Fruit fly (Drosophila melanogaster) whole organism, embryonic: Measurements from ENCODE around the gene Iyd.

Source experiments
- Aef1 ChIP-seq: fragments of 200-800 bp; sonication (Bioruptor generic); IDR thresholded peaks from 3 replicates; pipeline ENCODE4 v1.3.6; 2022; ENCODE audit warnings: missing biosample characterization, missing genetic modification characterization
- Atf6 ChIP-seq: fragments of 200-800 bp; sonication (Bioruptor generic); IDR thresholded peaks from 2 replicates; pipeline ENCODE4 v1.3.6; 2022; ENCODE audit warnings: missing biosample characterization, missing genetic modification characterization
- CG10209 ChIP-seq: fragments of 200-800 bp; sonication (Bioruptor generic); optimal IDR thresholded peaks from 3 replicates; lab custom pipeline; 2017; ENCODE audit warnings: missing biosample characterization, mild to moderate bottlenecking, missing genetic modification characterization, missing genetic modification reagents
- CG11247 ChIP-seq: fragments of 200-800 bp; sonication (Bioruptor generic); IDR thresholded peaks from 2 replicates; pipeline ENCODE4 v1.3.6; 2022; ENCODE audit warnings: missing biosample characterization, missing genetic modification characterization
- CG11398 ChIP-seq: fragments of 200-800 bp; sonication (Bioruptor generic); optimal IDR thresholded peaks from 2 replicates; lab custom pipeline; 2016; ENCODE audit warnings: missing biosample characterization, missing genetic modification characterization
- CG11560 ChIP-seq: fragments of 200-800 bp; sonication (Bioruptor generic); IDR thresholded peaks from 3 replicates; pipeline ENCODE4 v1.3.6; 2022; ENCODE audit warnings: missing biosample characterization, missing genetic modification characterization
- CG11696 ChIP-seq: fragments of 200-800 bp; sonication (Bioruptor generic); IDR thresholded peaks from 2 replicates; pipeline ENCODE4 v1.3.6; 2022; ENCODE audit warnings: missing biosample characterization, missing genetic modification characterization
- CG15011 ChIP-seq: fragments of 200-800 bp; sonication (Bioruptor generic); optimal IDR thresholded peaks from 3 replicates; lab custom pipeline; 2018; ENCODE audit warnings: missing biosample characterization, mild to moderate bottlenecking, missing genetic modification characterization
- CG15269 ChIP-seq: fragments of 200-800 bp; sonication (Bioruptor generic); optimal IDR thresholded peaks from 2 replicates; lab custom pipeline; 2018; ENCODE audit warnings: missing biosample characterization, mild to moderate bottlenecking, missing genetic modification characterization, moderate library complexity
- CG15479 ChIP-seq: fragments of 200-800 bp; sonication (Bioruptor generic); optimal IDR thresholded peaks from 3 replicates; lab custom pipeline; 2019; ENCODE audit warnings: missing biosample characterization, mild to moderate bottlenecking, missing genetic modification characterization, moderate library complexity
- CG15696 ChIP-seq: fragments of 200-800 bp; sonication (Bioruptor generic); optimal IDR thresholded peaks from 2 replicates; lab custom pipeline; 2019; ENCODE audit warnings: missing biosample characterization, mild to moderate bottlenecking, missing genetic modification characterization, moderate library complexity
- CG17568 ChIP-seq: fragments of 200-800 bp; sonication (Bioruptor generic); optimal IDR thresholded peaks from 2 replicates; lab custom pipeline; 2018; ENCODE audit warnings: missing biosample characterization, mild to moderate bottlenecking, missing genetic modification characterization, moderate library complexity
- CG18262 ChIP-seq: fragments of 200-800 bp; optimal IDR thresholded peaks from 3 replicates; lab custom pipeline; 2019; ENCODE audit warnings: missing biosample characterization, mild to moderate bottlenecking, missing genetic modification characterization, moderate library complexity
- CG2712 ChIP-seq: fragments of 200-800 bp; optimal IDR thresholded peaks from 3 replicates; lab custom pipeline; 2019; ENCODE audit warnings: missing biosample characterization, mild to moderate bottlenecking, missing genetic modification characterization, moderate library complexity
- CG31224 ChIP-seq: fragments of 200-800 bp; sonication (Bioruptor generic); IDR thresholded peaks from 2 replicates; pipeline ENCODE4 v1.3.6; 2022; ENCODE audit warnings: missing biosample characterization, missing genetic modification characterization
- CG33213 ChIP-seq: fragments of 200-800 bp; sonication (Bioruptor generic); optimal IDR thresholded peaks from 3 replicates; lab custom pipeline; 2016; ENCODE audit warnings: missing biosample characterization, missing genetic modification characterization
- CG34376 ChIP-seq: fragments of 200-800 bp; sonication (Bioruptor generic); optimal IDR thresholded peaks from 2 replicates; lab custom pipeline; 2018; ENCODE audit warnings: missing biosample characterization, mild to moderate bottlenecking, missing genetic modification characterization
- CG6254 ChIP-seq: fragments of 200-800 bp; sonication (Bioruptor generic); optimal IDR thresholded peaks from 3 replicates; lab custom pipeline; 2017; ENCODE audit warnings: mild to moderate bottlenecking, missing biosample characterization, missing genetic modification reagents, missing genetic modification characterization
- CG6272 ChIP-seq: fragments of 200-800 bp; sonication (Bioruptor generic); IDR thresholded peaks from 2 replicates; pipeline ENCODE4 v1.3.6; 2022; ENCODE audit warnings: missing biosample characterization, missing genetic modification characterization
- CG6854 ChIP-seq: fragments of 200-800 bp; sonication (Bioruptor generic); optimal IDR thresholded peaks from 3 replicates; lab custom pipeline; 2017; ENCODE audit warnings: missing biosample characterization, mild to moderate bottlenecking, missing genetic modification characterization
- CG7372 ChIP-seq: fragments of 200-800 bp; sonication (Bioruptor generic); IDR thresholded peaks from 2 replicates; pipeline ENCODE4 v1.3.6; 2022; ENCODE audit warnings: missing biosample characterization, missing genetic modification characterization
- CG8478 ChIP-seq: fragments of >200 bp; optimal IDR thresholded peaks from 2 replicates; lab custom pipeline; 2018
- CTCF ChIP-seq: fragments of 200-800 bp; sonication (Bioruptor generic); optimal IDR thresholded peaks from 2 replicates; lab custom pipeline; 2017; ENCODE audit warnings: missing biosample characterization, mild to moderate bottlenecking, missing genetic modification characterization, moderate library complexity
- D ChIP-seq, 2 experiments: fragments of 200-800 bp in 1 of 2; fragments of >200 bp in 1 of 2; sonication (Bioruptor generic) in 1 of 2; optimal IDR thresholded peaks; 2 replicates in 1 of 2; 3 replicates in 1 of 2; lab custom pipeline; 2017; ENCODE audit warnings: mild to moderate bottlenecking in 1 of 2, missing biosample characterization in 1 of 2, missing genetic modification characterization in 1 of 2, missing genetic modification reagents in 1 of 2
- Dek ChIP-seq: fragments of 200-800 bp; sonication (Bioruptor generic); optimal IDR thresholded peaks from 3 replicates; lab custom pipeline; 2019; ENCODE audit warnings: missing biosample characterization, mild to moderate bottlenecking, missing genetic modification characterization, moderate library complexity
- Eip74EF ChIP-seq, 2 experiments: fragments of 200-800 bp in 1 of 2; fragments of >200 bp in 1 of 2; sonication (Bioruptor generic) in 1 of 2; optimal IDR thresholded peaks; 2 replicates each; lab custom pipeline; 2017 to 2019; ENCODE audit warnings: missing biosample characterization in 2 of 2, missing genetic modification characterization in 2 of 2, mild to moderate bottlenecking in 1 of 2, moderate library complexity in 1 of 2
- Lpt ChIP-seq: fragments of >200 bp; optimal IDR thresholded peaks from 2 replicates; lab custom pipeline; 2018; ENCODE audit warnings: missing biosample characterization, missing genetic modification characterization
- Meics ChIP-seq: fragments of 200-800 bp; sonication (Bioruptor generic); optimal IDR thresholded peaks from 2 replicates; lab custom pipeline; 2017; ENCODE audit warnings: missing biosample characterization, mild to moderate bottlenecking, missing genetic modification characterization
- Mes4 ChIP-seq: fragments of 200-800 bp; sonication (Bioruptor generic); optimal IDR thresholded peaks from 2 replicates; lab custom pipeline; 2016; ENCODE audit warnings: missing biosample characterization, missing genetic modification characterization
- Rfx ChIP-seq: fragments of 200-800 bp; sonication (Bioruptor generic); IDR thresholded peaks from 2 replicates; pipeline ENCODE4 v1.3.6; 2022; ENCODE audit warnings: missing biosample characterization, missing genetic modification characterization
- Scr ChIP-seq: fragments of 200-800 bp; sonication (Bioruptor generic); IDR thresholded peaks from 2 replicates; pipeline ENCODE4 v1.3.6; 2022; ENCODE audit warnings: missing biosample characterization, missing genetic modification characterization; ENCODE audit not compliant: partially characterized antibody
- Tbp ChIP-seq: fragments of >200 bp; optimal IDR thresholded peaks from 2 replicates; lab custom pipeline; 2018; ENCODE audit warnings: missing biosample characterization, missing genetic modification characterization
- Xbp1 ChIP-seq: fragments of 200-800 bp; sonication (Bioruptor generic); optimal IDR thresholded peaks from 3 replicates; lab custom pipeline; 2016; ENCODE audit warnings: missing biosample characterization, mild to moderate bottlenecking, missing genetic modification characterization
- ab ChIP-seq: fragments of 200-800 bp; sonication (Bioruptor generic); optimal IDR thresholded peaks from 2 replicates; lab custom pipeline; 2016; ENCODE audit warnings: missing biosample characterization, missing genetic modification characterization
- amos ChIP-seq: fragments of 200-800 bp; sonication (Bioruptor generic); IDR thresholded peaks from 2 replicates; pipeline ENCODE4 v1.3.6; 2022; ENCODE audit warnings: missing biosample characterization, missing genetic modification characterization; ENCODE audit not compliant: partially characterized antibody
- dimm ChIP-seq: fragments of 200-800 bp; sonication (Bioruptor generic); IDR thresholded peaks from 2 replicates; pipeline ENCODE4 v1.3.6; 2022; ENCODE audit warnings: missing biosample characterization, missing genetic modification characterization
- en ChIP-seq: fragments of 200-800 bp; sonication (Bioruptor generic); optimal IDR thresholded peaks from 2 replicates; lab custom pipeline; 2016; ENCODE audit warnings: missing biosample characterization, missing genetic modification characterization
- esg ChIP-seq: fragments of 200-800 bp; sonication (Bioruptor generic); conservative IDR thresholded peaks from 2 replicates; pipeline ENCODE4 v1.3.6; 2022; ENCODE audit warnings: missing biosample characterization, missing genetic modification characterization
- gcm ChIP-seq: fragments of 200-800 bp; sonication (Bioruptor generic); optimal IDR thresholded peaks from 2 replicates; lab custom pipeline; 2019; ENCODE audit warnings: missing biosample characterization, mild to moderate bottlenecking, missing genetic modification characterization, moderate library complexity
- gfzf ChIP-seq: fragments of 200-800 bp; sonication (Bioruptor generic); optimal IDR thresholded peaks from 2 replicates; lab custom pipeline; 2016; ENCODE audit warnings: missing biosample characterization, mild to moderate bottlenecking, missing genetic modification characterization, moderate library complexity
- ham ChIP-seq: fragments of 200-800 bp; sonication (Bioruptor generic); IDR thresholded peaks from 2 replicates; pipeline ENCODE4 v1.3.6; 2022; ENCODE audit warnings: missing biosample characterization, missing genetic modification characterization
- her ChIP-seq: fragments of 200-800 bp; sonication (Bioruptor generic); optimal IDR thresholded peaks from 2 replicates; lab custom pipeline; 2016; ENCODE audit warnings: missing biosample characterization, missing genetic modification characterization
- luna ChIP-seq: fragments of 200-800 bp; sonication (Bioruptor generic); optimal IDR thresholded peaks from 2 replicates; lab custom pipeline; 2016; ENCODE audit warnings: missing biosample characterization, missing genetic modification characterization
- mirr ChIP-seq: fragments of 200-800 bp; sonication (Bioruptor generic); optimal IDR thresholded peaks from 3 replicates; lab custom pipeline; 2018; ENCODE audit warnings: missing biosample characterization, mild to moderate bottlenecking, missing genetic modification characterization
- pfk ChIP-seq: fragments of 200-800 bp; sonication (Bioruptor generic); optimal IDR thresholded peaks from 2 replicates; lab custom pipeline; 2018; ENCODE audit warnings: missing biosample characterization, mild to moderate bottlenecking, missing genetic modification characterization, moderate library complexity
- rib ChIP-seq: fragments of 200-800 bp; sonication (Bioruptor generic); IDR thresholded peaks from 2 replicates; pipeline ENCODE4 v1.3.6; 2022; ENCODE audit warnings: missing biosample characterization, missing genetic modification characterization
- ro ChIP-seq: fragments of 200-800 bp; sonication (Bioruptor generic); IDR thresholded peaks from 2 replicates; pipeline ENCODE4 v1.3.6; 2022; ENCODE audit warnings: missing biosample characterization, missing genetic modification characterization
- run ChIP-seq: fragments of 200-800 bp; sonication (Bioruptor generic); optimal IDR thresholded peaks from 3 replicates; lab custom pipeline; 2018; ENCODE audit warnings: missing biosample characterization, mild to moderate bottlenecking, missing genetic modification characterization
- tio ChIP-seq: fragments of 200-800 bp; sonication (Bioruptor generic); optimal IDR thresholded peaks from 2 replicates; lab custom pipeline; 2017; ENCODE audit warnings: missing biosample characterization, missing genetic modification characterization, inconsistent platforms
- z ChIP-seq: fragments of 200-800 bp; sonication (Bioruptor generic); IDR thresholded peaks from 3 replicates; pipeline ENCODE4 v1.3.6; 2022; ENCODE audit warnings: missing biosample characterization, missing genetic modification characterization
- zen2 ChIP-seq: fragments of 200-800 bp; sonication (Bioruptor generic); IDR thresholded peaks from 3 replicates; pipeline ENCODE4 v1.3.6; 2022; ENCODE audit warnings: missing biosample characterization, missing genetic modification characterization; ENCODE audit not compliant: partially characterized antibody

Iyd gene

DNA sequence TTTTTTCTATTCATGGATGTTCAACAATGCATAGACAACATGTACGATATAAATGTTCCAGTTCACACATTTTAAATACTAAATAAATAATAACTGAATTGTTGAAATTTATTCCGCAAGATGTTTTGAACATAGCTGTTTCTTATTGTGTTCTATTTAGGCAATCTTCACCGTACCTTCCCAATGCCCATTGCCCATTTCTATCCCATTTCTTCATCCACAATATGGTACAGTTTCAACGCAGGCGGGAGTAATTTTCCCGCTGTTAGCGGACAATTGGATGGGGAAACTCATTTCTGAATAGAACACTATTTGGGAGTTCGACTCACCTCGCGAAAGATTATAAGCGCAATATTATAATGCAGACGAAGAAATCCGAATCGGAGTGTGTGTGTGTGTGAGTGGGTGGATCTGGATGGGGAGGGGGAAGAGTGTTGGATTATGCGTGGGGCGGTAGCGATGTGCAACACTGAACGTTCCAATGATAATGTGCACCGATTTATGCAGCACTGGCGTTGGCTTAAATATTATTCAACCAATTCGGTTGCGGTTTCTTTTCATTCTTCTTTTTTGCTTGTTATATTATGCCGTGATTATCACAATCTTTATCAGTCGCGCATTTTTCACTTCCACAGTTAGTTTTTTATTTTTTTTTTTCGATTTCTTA lies 4.0 kb downstream of the Iyd start (continued):
- TF ChIP-seq CG2712 (tag; lab: Kevin White, UChicago) (peak; percentile 24), Mes4 (GFP tag; lab: Kevin White, UChicago) (peak; percentile 57), Atf6 (GFP tag; lab: Robert Waterston, UW) (peak; percentile 41; the same call in 1 of the 2 replicates), tio (no peak), CG33213 (GFP tag; lab: Kevin White, UChicago) (peak; percentile 63), CG6854 (GFP tag; lab: Kevin White, UChicago) (no peak), CTCF (GFP tag; lab: Kevin White, UChicago) (no peak), CG15011 (GFP tag; lab: Kevin White, UChicago) (no peak), CG18262 (peak; percentile 45), dimm (GFP tag; lab: Robert Waterston, UW) (no peak), CG34376 (no peak), run (no peak), esg (no peak), ham (GFP tag; lab: Robert Waterston, UW) (no peak), CG10209 (GFP tag; lab: Kevin White, UChicago) (peak; percentile 34), her (GFP tag; lab: Kevin White, UChicago) (peak; percentile 61), CG15696 (tag; lab: Kevin White, UChicago) (no peak), z (no peak), CG7372 (GFP tag; lab: Robert Waterston, UW) (no peak), CG11398 (GFP tag; lab: Kevin White, UChicago) (no peak), ab (GFP tag; lab: Kevin White, UChicago) (no peak), CG15269 (tag; lab: Kevin White, UChicago) (no peak), CG11247 (peak; percentile 68), Dek (peak; percentile 2), Aef1 (GFP tag; lab: Robert Waterston, UW) (no peak; the same call in 2 of the 3 replicates), CG6272 (GFP tag; lab: Robert Waterston, UW) (peak; percentile 76), Lpt (no peak), pfk (GFP tag; lab: Kevin White, UChicago) (no peak), Scr (GFP tag; lab: Robert Waterston, UW) (peak; percentile 45; the same call in 1 of the 2 replicates), CG8478 (lab: Kevin White, UChicago) (no peak), Xbp1 (GFP tag; lab: Kevin White, UChicago) (peak; percentile 51), CG11560 (tag; lab: Robert Waterston, UW) (no peak), CG6254 (peak; percentile 26), CG11696 (GFP tag; lab: Robert Waterston, UW) (no peak), Rfx (peak; percentile 53), rib (GFP tag; lab: Robert Waterston, UW) (no peak), Eip74EF (GFP tag; optimal IDR thresholded peaks at IDR 0.05; lab: Kevin White, UChicago) (no peak), CG31224 (no peak), CG17568 (GFP tag; lab: Kevin White, UChicago) (no peak), ro (no peak), gcm (GFP tag; lab: Kevin White, UChicago) (no peak), gfzf (GFP tag; lab: Kevin White, UChicago) (peak; percentile 21), D (optimal IDR thresholded peaks at IDR 0.05; lab: Kevin White, UChicago) (no peak), D (GFP tag; optimal IDR thresholded peaks at IDR 0.05; lab: Kevin White, UChicago) (peak; percentile 5), mirr (GFP tag; lab: Kevin White, UChicago) (peak; percentile 5), zen2 (GFP tag; lab: Robert Waterston, UW) (no peak), Tbp (no peak), amos (GFP tag; lab: Robert Waterston, UW) (0 out of 2 replicates have a peak, but pooled peaks have one; percentile 21), CG15479 (GFP tag; lab: Kevin White, UChicago) (no peak), luna (GFP tag; lab: Kevin White, UChicago) (no peak), Meics (GFP tag; lab: Kevin White, UChicago) (peak; percentile 41), en (peak; percentile 14)
